Worm (Caenorhabditis elegans) whole organism, L1 larva: ENCODE measurements around the gene mlt-4.

Experiments
- C04F5.9 ChIP-seq: sonication (generic microtip); optimal IDR thresholded peaks from 2 replicates; lab custom pipeline; 2016; ENCODE audit warnings: missing genetic modification characterization, missing compliant biosample characterization
- C16A3.4 ChIP-seq: fragments of 150-350 bp; optimal IDR thresholded peaks from 2 replicates; lab custom pipeline; 2014; ENCODE audit warnings: missing biosample characterization, missing genetic modification characterization
- C34B4.2 ChIP-seq: sonication (generic microtip); optimal IDR thresholded peaks from 2 replicates; lab custom pipeline; 2017; ENCODE audit warnings: mild to moderate bottlenecking, missing genetic modification characterization, missing compliant biosample characterization
- Y116A8C.19 ChIP-seq: sonication (generic microtip); optimal IDR thresholded peaks from 2 replicates; lab custom pipeline; 2016; ENCODE audit warnings: missing compliant biosample characterization, missing genetic modification characterization, borderline replicate concordance
- aha-1 ChIP-seq: fragments of 150-350 bp; optimal IDR thresholded peaks from 2 replicates; lab custom pipeline; 2014; ENCODE audit warnings: missing biosample characterization, missing genetic modification characterization
- alr-1 ChIP-seq: fragments of 200-800 bp; sonication (Bioruptor generic); optimal IDR thresholded peaks from 2 replicates; lab custom pipeline; 2018; ENCODE audit warnings: borderline replicate concordance, mild to moderate bottlenecking, missing genetic modification characterization, missing compliant biosample characterization
- ama-1 ChIP-seq: fragments of 150-350 bp; optimal IDR thresholded peaks from 2 replicates; lab custom pipeline; 2014
- ceh-63 ChIP-seq: fragments of 200-800 bp; sonication (Bioruptor generic); optimal IDR thresholded peaks from 2 replicates; lab custom pipeline; 2018; ENCODE audit warnings: mild to moderate bottlenecking, missing genetic modification characterization, missing compliant biosample characterization
- dpl-1 ChIP-seq, 3 experiments: fragments of 150-350 bp in 2 of 3; sonication (generic microtip) in 1 of 3; optimal IDR thresholded peaks; 2 replicates each; lab custom pipeline; 2014 to 2017; ENCODE audit warnings: missing biosample characterization in 3 of 3, missing genetic modification characterization in 3 of 3, missing genetic modification reagents in 3 of 3
- efl-1 ChIP-seq, 4 experiments: fragments of 150-350 bp; optimal IDR thresholded peaks in 3 of 4; peaks in 1 of 4; 1 replicate in 1 of 4; 2 replicates in 3 of 4; lab custom pipeline; 2014; ENCODE audit warnings: missing biosample characterization in 2 of 4, missing genetic modification characterization in 2 of 4, missing genetic modification reagents in 2 of 4
- egl-13 ChIP-seq: sonication (generic microtip); optimal IDR thresholded peaks from 2 replicates; lab custom pipeline; 2016; ENCODE audit warnings: missing genotype, missing genetic modification reagents, missing genetic modification characterization, missing compliant biosample characterization
- elt-2 ChIP-seq: sonication (generic microtip); optimal IDR thresholded peaks from 2 replicates; lab custom pipeline; 2016; ENCODE audit warnings: missing genetic modification characterization, mild to moderate bottlenecking, inconsistent platforms, missing compliant biosample characterization, missing genetic modification reagents
- elt-3 ChIP-seq, 6 experiments: fragments of 150-350 bp in 1 of 6; sonication (generic microtip); optimal IDR thresholded peaks; 2 replicates each; lab custom pipeline; 2017 to 2018; ENCODE audit warnings: missing biosample characterization in 6 of 6, missing genetic modification characterization in 6 of 6, inconsistent platforms in 1 of 6
- fkh-10 ChIP-seq: sonication (generic microtip); optimal IDR thresholded peaks from 2 replicates; lab custom pipeline; 2017; ENCODE audit warnings: missing biosample characterization, missing genetic modification reagents, missing genetic modification characterization
- fos-1 ChIP-seq: fragments of 150-350 bp; optimal IDR thresholded peaks from 2 replicates; lab custom pipeline; 2014; ENCODE audit warnings: missing biosample characterization, missing genetic modification characterization
- grh-1 ChIP-seq: fragments of 200-800 bp; sonication (Bioruptor generic); IDR thresholded peaks from 2 replicates; pipeline ENCODE4 v1.3.6; 2022; ENCODE audit warnings: missing genetic modification reagents, missing genetic modification characterization, missing compliant biosample characterization
- hpl-2 ChIP-seq: fragments of 150-350 bp; optimal IDR thresholded peaks from 2 replicates; lab custom pipeline; 2014; ENCODE audit warnings: missing biosample characterization, missing genetic modification reagents, missing genetic modification characterization
- irx-1 ChIP-seq: sonication (generic microtip); optimal IDR thresholded peaks from 2 replicates; lab custom pipeline; 2016; ENCODE audit warnings: missing genetic modification characterization, missing compliant biosample characterization
- jun-1 ChIP-seq: fragments of 150-350 bp; optimal IDR thresholded peaks from 2 replicates; lab custom pipeline; 2014; ENCODE audit warnings: missing biosample characterization, missing genetic modification reagents, missing genetic modification characterization
- lin-13 ChIP-seq: fragments of 150-350 bp; optimal IDR thresholded peaks from 2 replicates; lab custom pipeline; 2014; ENCODE audit warnings: missing biosample characterization, missing genetic modification reagents, missing genetic modification characterization
- lin-14 ChIP-seq: fragments of 200-800 bp; sonication (Bioruptor generic); optimal IDR thresholded peaks from 2 replicates; lab custom pipeline; 2018; ENCODE audit warnings: mild to moderate bottlenecking, missing genetic modification characterization, moderate library complexity, missing compliant biosample characterization
- lin-35 ChIP-seq, 2 experiments: fragments of 150-350 bp; optimal IDR thresholded peaks; 2 replicates each; lab custom pipeline; 2014; ENCODE audit warnings: missing biosample characterization in 2 of 2, missing genetic modification characterization in 2 of 2, missing genetic modification reagents in 2 of 2
- lir-3 ChIP-seq: sonication (generic microtip); optimal IDR thresholded peaks from 2 replicates; lab custom pipeline; 2016; ENCODE audit warnings: mild to moderate bottlenecking, missing genetic modification characterization, moderate library complexity, missing compliant biosample characterization; ENCODE audit not compliant: poor library complexity
- lsy-2 ChIP-seq, 2 experiments: fragments of 150-350 bp; optimal IDR thresholded peaks; 2 replicates each; lab custom pipeline; 2014; ENCODE audit warnings: missing biosample characterization in 2 of 2, missing genetic modification characterization in 2 of 2
- mdl-1 ChIP-seq, 2 experiments: fragments of 150-350 bp; optimal IDR thresholded peaks; 2 replicates each; lab custom pipeline; 2014 to 2017; ENCODE audit warnings: missing biosample characterization in 2 of 2, missing genetic modification characterization in 2 of 2, inconsistent platforms in 1 of 2
- nhr-20 ChIP-seq: sonication (generic microtip); optimal IDR thresholded peaks from 2 replicates; lab custom pipeline; 2016; ENCODE audit warnings: mild to moderate bottlenecking, missing genetic modification characterization, missing compliant biosample characterization
- nhr-237 ChIP-seq: fragments of 150-350 bp; optimal IDR thresholded peaks from 2 replicates; lab custom pipeline; 2014; ENCODE audit warnings: missing biosample characterization, missing genetic modification characterization
- nhr-28 ChIP-seq: fragments of 150-350 bp; optimal IDR thresholded peaks from 2 replicates; lab custom pipeline; 2014; ENCODE audit warnings: missing biosample characterization, missing genetic modification characterization
- nhr-71 ChIP-seq: sonication (generic microtip); optimal IDR thresholded peaks from 2 replicates; lab custom pipeline; 2016; ENCODE audit warnings: mild to moderate bottlenecking, missing genetic modification characterization, moderate library complexity, missing compliant biosample characterization
- nhr-84 ChIP-seq: sonication (generic microtip); optimal IDR thresholded peaks from 2 replicates; lab custom pipeline; 2017; ENCODE audit warnings: missing biosample characterization, missing genetic modification characterization
- nhr-85 ChIP-seq: sonication (generic microtip); peaks from one replicate; lab custom pipeline; 2016; ENCODE audit warnings: missing genetic modification characterization, inconsistent platforms, missing compliant biosample characterization
- nhr-90 ChIP-seq: sonication (generic microtip); optimal IDR thresholded peaks from 2 replicates; lab custom pipeline; 2016; ENCODE audit warnings: mild to moderate bottlenecking, missing genetic modification characterization, missing compliant biosample characterization; ENCODE audit not compliant: poor library complexity
- pax-3 ChIP-seq: fragments of 200-800 bp; sonication (Bioruptor generic); optimal IDR thresholded peaks from 2 replicates; lab custom pipeline; 2018; ENCODE audit warnings: mild to moderate bottlenecking, missing genetic modification characterization, moderate library complexity, missing compliant biosample characterization
- pqm-1 ChIP-seq: sonication (generic microtip); optimal IDR thresholded peaks from 3 replicates; lab custom pipeline; 2017; ENCODE audit warnings: missing biosample characterization, missing genetic modification characterization
- rnt-1 ChIP-seq: sonication (generic microtip); optimal IDR thresholded peaks from 2 replicates; lab custom pipeline; 2016; ENCODE audit warnings: mild to moderate bottlenecking, missing genetic modification characterization, moderate library complexity, missing compliant biosample characterization
- skn-1 ChIP-seq: fragments of 150-350 bp; optimal IDR thresholded peaks from 2 replicates; lab custom pipeline; 2014; ENCODE audit warnings: missing biosample characterization, missing genetic modification characterization
- snpc-4 ChIP-seq: fragments of 150-350 bp; optimal IDR thresholded peaks from 2 replicates; lab custom pipeline; 2014; ENCODE audit warnings: missing biosample characterization, missing genetic modification characterization
- snu-23 ChIP-seq: sonication (generic microtip); optimal IDR thresholded peaks from 2 replicates; lab custom pipeline; 2016; ENCODE audit warnings: missing genetic modification characterization, missing compliant biosample characterization
- sptf-1 ChIP-seq: fragments of 150-350 bp; optimal IDR thresholded peaks from 2 replicates; lab custom pipeline; 2014; ENCODE audit warnings: missing biosample characterization, missing genetic modification characterization
- sup-37 ChIP-seq: fragments of 200-800 bp; sonication (Bioruptor generic); optimal IDR thresholded peaks from 2 replicates; lab custom pipeline; 2018; ENCODE audit warnings: mild to moderate bottlenecking, missing genetic modification characterization, missing compliant biosample characterization
- swsn-7 ChIP-seq: sonication (generic microtip); optimal IDR thresholded peaks from 2 replicates; lab custom pipeline; 2016; ENCODE audit warnings: missing genetic modification characterization, missing compliant biosample characterization
- tbx-2 ChIP-seq: sonication (generic microtip); optimal IDR thresholded peaks from 2 replicates; lab custom pipeline; 2016; ENCODE audit warnings: missing genetic modification characterization, missing compliant biosample characterization
- unc-130 ChIP-seq: fragments of 150-350 bp; optimal IDR thresholded peaks from 2 replicates; lab custom pipeline; 2017; ENCODE audit warnings: missing biosample characterization, missing genetic modification characterization, inconsistent platforms
- unc-30 ChIP-seq: sonication (generic microtip); optimal IDR thresholded peaks from 2 replicates; lab custom pipeline; 2017; ENCODE audit warnings: missing biosample characterization, missing genetic modification characterization
- unc-62 ChIP-seq: fragments of 150-350 bp; optimal IDR thresholded peaks from 2 replicates; lab custom pipeline; 2014; ENCODE audit warnings: missing biosample characterization, missing genetic modification reagents, missing genetic modification characterization
- unc-98 ChIP-seq: fragments of 200-800 bp; sonication (Bioruptor generic); IDR thresholded peaks from 2 replicates; pipeline ENCODE4 v1.3.6; 2022; ENCODE audit warnings: missing genetic modification characterization, missing compliant biosample characterization
- vab-15 ChIP-seq: sonication (generic microtip); optimal IDR thresholded peaks from 2 replicates; lab custom pipeline; 2017; ENCODE audit warnings: missing genotype, mild to moderate bottlenecking, missing genetic modification characterization, missing compliant biosample characterization
- zag-1 ChIP-seq: fragments of 150-350 bp; optimal IDR thresholded peaks from 2 replicates; lab custom pipeline; 2014; ENCODE audit warnings: missing biosample characterization, missing genetic modification characterization
- zip-4 ChIP-seq: fragments of 200-800 bp; sonication (Bioruptor generic); optimal IDR thresholded peaks from 2 replicates; lab custom pipeline; 2018; ENCODE audit warnings: mild to moderate bottlenecking, missing genetic modification characterization, moderate library complexity, missing compliant biosample characterization
- ztf-4 ChIP-seq: fragments of 150-350 bp; optimal IDR thresholded peaks from 2 replicates; lab custom pipeline; 2014; ENCODE audit warnings: missing biosample characterization, missing genetic modification characterization

Gene mlt-4

ce11 chrV:20276923-20277322, 12.3 kb downstream of the mlt-4 start:
- TF ChIP-seq tbx-2 (tag; lab: Kevin White, UChicago), result no peak
- no peak for TF ChIP-seq elt-3 (tag; optimal IDR thresholded peaks at IDR 0.05; lab: Kevin White, UChicago)
- TF ChIP-seq aha-1 (tag; lab: Kevin White, UChicago), result no peak
- TF ChIP-seq elt-2 (tag; lab: Kevin White, UChicago), result no peak
- TF ChIP-seq zip-4 (GFP tag; lab: Kevin White, UChicago), result no peak
- no peak for TF ChIP-seq pqm-1 (tag; lab: Kevin White, UChicago)
- no peak for TF ChIP-seq ztf-4 (tag; lab: Kevin White, UChicago)
- TF ChIP-seq C34B4.2 (tag; lab: Kevin White, UChicago), result no peak
- TF ChIP-seq lir-3 (tag; lab: Kevin White, UChicago), result no peak
- TF ChIP-seq fkh-10 (GFP tag; lab: Kevin White, UChicago), result no peak
- TF ChIP-seq unc-98, result no peak
- TF ChIP-seq lsy-2 (tag; optimal IDR thresholded peaks at IDR 0.05; lab: Kevin White, UChicago), result no peak
- no peak for TF ChIP-seq sup-37 (GFP tag; lab: Kevin White, UChicago)
- no peak for TF ChIP-seq alr-1

- TF ChIP-seq unc-62 (GFP tag; lab: Kevin White, UChicago) (no peak), hpl-2 (GFP tag; lab: Kevin White, UChicago) (no peak), skn-1 (peak; percentile 59), nhr-85 (tag; lab: Kevin White, UChicago) (peak; percentile 56), swsn-7 (tag; lab: Kevin White, UChicago) (peak; percentile 30), rnt-1 (peak; percentile 77), mdl-1 (tag; optimal IDR thresholded peaks at IDR 0.05; lab: Kevin White, UChicago) (no peak), ama-1 (no peak), fos-1 (no peak), tbx-2 (tag; lab: Kevin White, UChicago) (peak; percentile 9), zip-4 (GFP tag; lab: Kevin White, UChicago) (no peak), vab-15 (tag; lab: Kevin White, UChicago) (no peak), unc-30 (tag; lab: Kevin White, UChicago) (no peak), Y116A8C.19 (tag; lab: Kevin White, UChicago) (no peak), dpl-1 (GFP tag; optimal IDR thresholded peaks at IDR 0.05; lab: Kevin White, UChicago) (peak; percentile 45 to 74 (median 62)), C04F5.9 (tag; lab: Kevin White, UChicago) (no peak), elt-2 (tag; lab: Kevin White, UChicago) (no peak), lin-35 (GFP tag; optimal IDR thresholded peaks at IDR 0.05; lab: Kevin White, UChicago) (peak; percentile 55 to 79), nhr-237 (tag; lab: Kevin White, UChicago) (no peak), efl-1 (optimal IDR thresholded peaks at IDR 0.05; lab: Kevin White, UChicago) (peak; percentile 55 to 66), efl-1 (GFP tag; optimal IDR thresholded peaks at IDR 0.05 in 1 of 2; lab: Kevin White, UChicago) (peak; percentile 62 to 80), lin-14 (no peak), snu-23 (GFP tag; lab: Kevin White, UChicago) (peak; percentile 60), egl-13 (tag; lab: Kevin White, UChicago) (no peak), unc-130 (tag; lab: Kevin White, UChicago) (peak; percentile 35), snpc-4 (tag; lab: Kevin White, UChicago) (peak; percentile 4), jun-1 (tag; lab: Kevin White, UChicago) (no peak), irx-1 (tag; lab: Kevin White, UChicago) (no peak), C34B4.2 (tag; lab: Kevin White, UChicago) (no peak), nhr-20 (no peak), nhr-84 (no peak), sup-37 (GFP tag; lab: Kevin White, UChicago) (no peak), pax-3 (no peak), zag-1 (tag; lab: Kevin White, UChicago) (no peak), pqm-1 (tag; lab: Kevin White, UChicago) (no peak), nhr-90 (tag; lab: Kevin White, UChicago) (no peak), ceh-63 (GFP tag; lab: Kevin White, UChicago) (no peak), sptf-1 (tag; lab: Kevin White, UChicago) (no peak), lin-13 (peak; percentile 17), nhr-28 (no peak), grh-1 (GFP tag; lab: Robert Waterston, UW) (no peak), C16A3.4 (peak; percentile 45), alr-1 (no peak), nhr-71 (tag; lab: Kevin White, UChicago) (peak; percentile 52)
Observed at ce11 chrV:20269661-20270137, 19.5 kb downstream of the mlt-4 start, which contains the start of the genes prmt-1 and cdkr-3. Gene prmt-1 (minus strand): TSS chrV:20269711. Gene cdkr-3 (plus strand): TSS chrV:20270107.
